Worm (Caenorhabditis elegans): ENCODE measurements around the gene srx-47.
"Not testable (repeated sequence)": the region's sequence is repeated elsewhere in the genome, so short reads cannot be mapped to it uniquely, and the experiment has no call there.

The srx-47 gene

DNA sequence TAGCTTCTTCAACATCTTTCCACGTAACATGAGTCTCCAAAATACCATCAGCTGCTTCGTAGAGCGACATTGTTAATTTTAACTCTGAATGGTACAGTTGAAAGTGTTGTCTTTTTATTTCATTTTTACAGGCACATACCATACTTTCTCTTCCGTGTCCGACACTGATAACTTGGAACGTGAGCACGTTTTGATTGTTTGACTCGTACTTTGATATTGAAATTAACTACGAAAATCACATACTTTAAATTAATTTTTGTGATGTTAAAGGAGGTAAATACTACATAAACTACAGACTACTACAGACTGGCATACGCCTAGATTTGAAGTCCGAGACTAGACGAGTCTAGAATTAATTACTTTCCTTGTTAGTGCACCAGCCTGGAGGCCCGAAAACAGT lies 28.5 kb downstream of the srx-47 start, which contains the start of gene E02C12.10:
E02C12.10 (minus strand) TSS at position 75 of the 400 bp plus-strand sequence.
- TF ChIP-seq skn-1 (tag; optimal IDR thresholded peaks at IDR 0.05) (no peak), gmeb-1 (tag; optimal IDR thresholded peaks at IDR 0.05) (no peak), nhr-23 (tag; optimal IDR thresholded peaks at IDR 0.05) (no peak)

DNA sequence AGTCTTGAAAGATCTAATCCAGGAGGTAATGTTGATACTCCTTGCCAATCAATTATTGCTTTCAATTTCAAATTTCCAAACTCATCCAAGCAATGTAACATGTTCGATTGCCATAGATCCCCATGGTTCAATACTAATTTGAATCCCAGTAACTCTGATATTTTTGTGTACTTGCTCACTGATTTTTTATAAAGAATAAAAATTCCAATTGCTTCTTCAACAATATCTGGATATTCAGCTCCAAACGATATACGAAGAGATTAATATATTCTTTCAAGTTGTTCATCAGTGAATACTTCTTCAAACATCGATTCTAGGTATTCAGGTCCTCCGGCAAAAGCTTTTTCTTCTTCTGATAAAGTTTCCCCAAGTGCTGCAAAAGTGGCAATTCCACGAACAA lies 30.0 kb downstream of the srx-47 start, which contains the start of gene E02C12.11:
E02C12.11 (minus strand) TSS at position 101 of the 400 bp plus-strand sequence.
- TF ChIP-seq snpc-4 (tag; optimal IDR thresholded peaks at IDR 0.05); nhr-237 (tag; optimal IDR thresholded peaks at IDR 0.05); unc-55 (GFP tag; optimal IDR thresholded peaks at IDR 0.05): not testable (repeated sequence)

ce11 chrV:9381846-9382363 lies 32.1 kb downstream of the srx-47 start, which contains the start of gene E02C12.12:
Gene E02C12.12 (minus strand): TSS chrV:9382313.
- TF ChIP-seq ztf-4 (tag; optimal IDR thresholded peaks at IDR 0.05) (no peak), lin-13 (GFP tag; optimal IDR thresholded peaks at IDR 0.05) (no peak), nhr-237 (tag; optimal IDR thresholded peaks at IDR 0.05) (no peak), zag-1 (tag; optimal IDR thresholded peaks at IDR 0.05) (no peak), ama-1 (optimal IDR thresholded peaks at IDR 0.05) (no peak), ztf-1 (GFP tag; conservative IDR thresholded peaks at IDR 0.05) (no peak), nhr-25 (tag; optimal IDR thresholded peaks at IDR 0.05) (no peak), mbf-1 (tag; optimal IDR thresholded peaks at IDR 0.05) (no peak)

DNA sequence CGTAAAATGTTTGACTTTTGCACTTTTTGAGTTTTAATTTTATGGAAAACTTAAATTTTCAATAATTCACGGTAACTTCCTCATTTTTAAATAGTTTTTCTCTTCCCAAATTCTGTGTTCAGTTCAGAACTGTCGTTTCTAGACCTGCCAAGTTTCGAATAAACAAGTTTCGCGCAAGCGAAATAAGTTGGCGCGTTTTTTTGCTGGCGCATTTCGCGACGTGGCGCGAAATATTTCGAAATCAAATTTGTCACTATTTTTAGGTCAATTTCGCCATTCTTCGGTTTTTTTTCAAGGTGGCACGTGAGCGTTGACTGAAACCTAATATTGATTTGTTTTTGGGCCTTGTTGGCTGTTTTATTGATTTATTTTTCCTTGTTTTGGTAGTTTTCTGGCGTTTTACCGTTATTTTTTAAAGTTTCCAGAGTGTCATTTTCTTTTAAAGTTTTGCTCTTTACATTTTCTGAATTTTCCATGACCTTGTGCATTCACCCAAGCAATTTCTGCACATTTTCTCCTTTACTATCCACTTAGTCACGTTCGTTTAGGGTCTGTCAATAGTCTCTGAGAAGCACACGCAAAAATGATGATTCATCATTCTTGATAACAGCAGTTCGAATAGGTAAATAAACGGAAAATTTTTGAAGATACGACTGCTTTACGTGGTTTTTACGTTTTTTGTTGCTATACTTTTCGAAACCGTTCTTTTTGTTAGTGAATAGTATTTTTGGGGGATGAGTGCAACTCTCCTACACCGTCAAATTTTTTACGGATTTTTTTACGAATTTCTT lies 32.9 kb downstream of the srx-47 start:
- TF ChIP-seq fos-1 (tag; optimal IDR thresholded peaks at IDR 0.05) (peak; percentile 76), ZK546.5 (tag; optimal IDR thresholded peaks at IDR 0.05) (no peak), lsy-2 (tag; optimal IDR thresholded peaks at IDR 0.05) (no peak), C34F6.9 (tag; optimal IDR thresholded peaks at IDR 0.05) (no peak), ama-1 (optimal IDR thresholded peaks at IDR 0.05) (no peak), nhr-25 (tag; optimal IDR thresholded peaks at IDR 0.05) (no peak), crh-2 (tag; optimal IDR thresholded peaks at IDR 0.05) (peak; percentile 10), nhr-10 (tag; optimal IDR thresholded peaks at IDR 0.05) (no peak), nhr-23 (tag; optimal IDR thresholded peaks at IDR 0.05) (no peak), alr-1 (tag; optimal IDR thresholded peaks at IDR 0.05) (no peak)

- TF ChIP-seq fos-1 (tag; optimal IDR thresholded peaks at IDR 0.05) (no peak), ceh-82 (tag; optimal IDR thresholded peaks at IDR 0.05) (no peak), nhr-237 (tag; optimal IDR thresholded peaks at IDR 0.05) (no peak), ceh-16 (tag; optimal IDR thresholded peaks at IDR 0.05) (no peak), zag-1 (tag; optimal IDR thresholded peaks at IDR 0.05) (no peak), crh-2 (tag; optimal IDR thresholded peaks at IDR 0.05) (no peak), gmeb-1 (tag; optimal IDR thresholded peaks at IDR 0.05) (no peak), nhr-77 (tag; optimal IDR thresholded peaks at IDR 0.05) (no peak)
These were observed 34.6 kb downstream of the srx-47 start for ce11 chrV:9384359-9384758.

DNA sequence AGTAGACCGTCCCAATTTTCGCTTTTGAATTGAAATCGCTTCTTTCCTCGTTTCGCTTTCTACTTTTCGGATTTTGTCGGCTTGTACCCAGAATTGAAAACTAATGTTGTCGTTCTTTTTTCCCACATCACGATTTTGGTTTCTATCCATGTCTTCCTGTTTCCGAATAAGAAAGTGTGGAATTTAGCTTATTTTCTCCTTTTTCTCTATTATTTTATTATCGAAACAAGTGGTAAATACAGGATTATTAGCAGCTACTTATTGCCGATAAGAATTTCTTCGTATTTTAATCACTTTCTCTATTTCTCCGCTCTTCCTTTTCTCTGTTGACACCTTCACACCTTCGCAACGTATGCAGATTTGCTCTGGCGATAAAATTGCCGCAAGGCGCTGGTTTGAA lies 35.2 kb downstream of the srx-47 start:
- TF ChIP-seq nhr-21 (tag; optimal IDR thresholded peaks at IDR 0.05) = no peak
- no peak for TF ChIP-seq nhr-129 (tag; optimal IDR thresholded peaks at IDR 0.05)
- TF ChIP-seq sma-9 (GFP tag; optimal IDR thresholded peaks at IDR 0.05) = no peak
- TF ChIP-seq sma-9 (tag; optimal IDR thresholded peaks at IDR 0.05) = no peak
- no peak for TF ChIP-seq unc-62 (GFP tag; optimal IDR thresholded peaks at IDR 0.05)
- TF ChIP-seq nhr-77 (tag; optimal IDR thresholded peaks at IDR 0.05) = no peak
- TF ChIP-seq F13H6.1 (tag; optimal IDR thresholded peaks at IDR 0.05) = no peak
- no peak for TF ChIP-seq blmp-1 (tag; optimal IDR thresholded peaks at IDR 0.05; ENCODE audit: insufficient read depth)
- TF ChIP-seq egl-27 (tag; optimal IDR thresholded peaks at IDR 0.05) = no peak

All from whole organism, L2 larva.